Fruit fly (Drosophila melanogaster): ENCODE measurements around the gene wat.

The wat gene

dm6 chr3R:29033909-29034629, 13.9 kb upstream of the wat start, which contains the start of the genes beta4GalNAcTB and Cpsf100 (continued):
- TF ChIP-seq CG34376 (GFP tag; optimal IDR thresholded peaks at IDR 0.05) (peak; percentile 21), Dref (GFP tag; IDR thresholded peaks at IDR 0.05) (no peak), ara (GFP tag; IDR thresholded peaks at IDR 0.05) (peak; percentile 46; the same call in 1 of the 2 replicates), unc-4 (GFP tag; IDR thresholded peaks at IDR 0.05; ENCODE audit: partially characterized antibody) (no peak), hb (GFP tag; IDR thresholded peaks at IDR 0.05; ENCODE audit: partially characterized antibody) (no peak), Dbx (GFP tag; IDR thresholded peaks at IDR 0.05) (peak; percentile 34), croc (GFP tag; conservative IDR thresholded peaks at IDR 0.05) (peak; percentile 36; the same call in 1 of the 3 replicates), Atf6 (GFP tag; IDR thresholded peaks at IDR 0.05) (peak; percentile 42; the same call in 1 of the 2 replicates), CG18764 (GFP tag; optimal IDR thresholded peaks at IDR 0.05) (peak; percentile 49), CG10274 (GFP tag; optimal IDR thresholded peaks at IDR 0.05) (peak; percentile 47), slbo (GFP tag; IDR thresholded peaks at IDR 0.05) (peak; percentile 87), Oaz (GFP tag; IDR thresholded peaks at IDR 0.05) (no peak; the same call in 1 of the 2 replicates), usp (GFP tag; optimal IDR thresholded peaks at IDR 0.05) (no peak), Dp (GFP tag; optimal IDR thresholded peaks at IDR 0.05) (no peak), sd (tag; optimal IDR thresholded peaks at IDR 0.05) (no peak), sim (GFP tag; IDR thresholded peaks at IDR 0.05) (no peak), CG4360 (GFP tag; IDR thresholded peaks at IDR 0.05) (no peak), MESR4 (GFP tag; optimal IDR thresholded peaks at IDR 0.05) (no peak), CG17829 (tag; optimal IDR thresholded peaks at IDR 0.05) (peak; percentile 56), CG12104 (GFP tag; optimal IDR thresholded peaks at IDR 0.05) (peak; percentile 79), dan (GFP tag; IDR thresholded peaks at IDR 0.05) (peak; percentile 23; the same call in 1 of the 2 replicates), CG10462 (GFP tag; optimal IDR thresholded peaks at IDR 0.05) (peak; percentile 43), CG7372 (GFP tag; IDR thresholded peaks at IDR 0.05) (peak; percentile 34), Chrac-16 (GFP tag; optimal IDR thresholded peaks at IDR 0.05) (peak; percentile 74), H15 (GFP tag; IDR thresholded peaks at IDR 0.05) (peak; percentile 62; the same call in 2 of the 3 replicates), hth (optimal IDR thresholded peaks at IDR 0.05) (no peak), inv (GFP tag; IDR thresholded peaks at IDR 0.05; ENCODE audit: partially characterized antibody) (no peak), Doc2 (GFP tag; IDR thresholded peaks at IDR 0.05) (no peak), CG31388 (GFP tag; optimal IDR thresholded peaks at IDR 0.05) (peak; percentile 25), HmgZ (tag; optimal IDR thresholded peaks at IDR 0.05) (peak; percentile 6), CG30020 (tag; optimal IDR thresholded peaks at IDR 0.05) (peak; percentile 52), YL-1 (GFP tag; optimal IDR thresholded peaks at IDR 0.05) (no peak), shn (GFP tag; optimal IDR thresholded peaks at IDR 0.05) (peak; percentile 33), CG2712 (tag; optimal IDR thresholded peaks at IDR 0.05) (peak; percentile 80), CG2120 (GFP tag; optimal IDR thresholded peaks at IDR 0.05) (peak; percentile 79), Neu2 (GFP tag; optimal IDR thresholded peaks at IDR 0.05; ENCODE audit: borderline replicate concordance) (no peak), CG1024 (GFP tag; IDR thresholded peaks at IDR 0.05) (peak; percentile 34; the same call in 1 of the 2 replicates), Dip3 (GFP tag; optimal IDR thresholded peaks at IDR 0.05) (peak; percentile 47), ap (GFP tag; IDR thresholded peaks at IDR 0.05) (peak; percentile 46), nerfin-2 (GFP tag; IDR thresholded peaks at IDR 0.05; ENCODE audit: partially characterized antibody) (no peak), tgo (GFP tag; IDR thresholded peaks at IDR 0.05) (peak; percentile 62), crp (GFP tag; optimal IDR thresholded peaks at IDR 0.05) (peak; percentile 31 to 83), gsb-n (tag; optimal IDR thresholded peaks at IDR 0.05) (no peak), fd102C (GFP tag; optimal IDR thresholded peaks at IDR 0.05) (peak; percentile 34), Poxn (GFP tag; IDR thresholded peaks at IDR 0.05) (0 out of 2 replicates have a peak, but pooled peaks have one; percentile 25), CG1603 (tag; optimal IDR thresholded peaks at IDR 0.05) (peak; percentile 61), dimm (GFP tag; IDR thresholded peaks at IDR 0.05) (no peak), Nf-YB (GFP tag; optimal IDR thresholded peaks at IDR 0.05) (peak; percentile 24), Ssrp (tag; optimal IDR thresholded peaks at IDR 0.05) (peak; percentile 72), ase (GFP tag; IDR thresholded peaks at IDR 0.05) (peak; percentile 54; the same call in 1 of the 3 replicates)

Data from whole organism, embryonic.